Worm (Caenorhabditis elegans) whole organism, L4 larva: ENCODE results near the gene B0416.4.
"Not testable (repeated sequence)": the region's sequence is repeated elsewhere in the genome, so short reads cannot be mapped to it uniquely, and the experiment has no call there.

ENCODE experiments used
- F44E2.7 ChIP-seq: fragments of 200-800 bp; sonication (Bioruptor generic); IDR thresholded peaks from 2 replicates; pipeline ENCODE4 v2.1.2; 2022; ENCODE audit warnings: missing genetic modification characterization, missing compliant biosample characterization
- Y48G9A.11 ChIP-seq: fragments of 200-800 bp; sonication (Bioruptor generic); IDR thresholded peaks from 2 replicates; pipeline ENCODE4 v1.3.6; 2022; ENCODE audit warnings: missing genetic modification reagents, missing genetic modification characterization, missing compliant biosample characterization
- arid-1 ChIP-seq: fragments of 200-800 bp; sonication (Bioruptor generic); conservative IDR thresholded peaks from 2 replicates; pipeline ENCODE4 v1.3.6; 2022; ENCODE audit warnings: missing genetic modification reagents, missing genetic modification characterization, missing compliant biosample characterization
- ceh-44 ChIP-seq: fragments of 200-800 bp; sonication (Bioruptor generic); IDR thresholded peaks from 2 replicates; pipeline ENCODE4 v1.3.6; 2022; ENCODE audit warnings: missing genetic modification reagents, missing genetic modification characterization, missing compliant biosample characterization
- ceh-62 ChIP-seq: sonication (generic microtip); optimal IDR thresholded peaks from 2 replicates; lab custom pipeline; 2017; ENCODE audit warnings: missing biosample characterization, missing genetic modification characterization
- ceh-82 ChIP-seq: sonication (generic microtip); optimal IDR thresholded peaks from 2 replicates; lab custom pipeline; 2017; ENCODE audit warnings: missing biosample characterization, missing genetic modification characterization
- daf-19 ChIP-seq: fragments of 200-800 bp; sonication (Bioruptor generic); conservative IDR thresholded peaks from 2 replicates; pipeline ENCODE4 v1.3.6; 2022; ENCODE audit warnings: missing genetic modification characterization, missing compliant biosample characterization
- daf-8 ChIP-seq: fragments of 200-800 bp; sonication (Bioruptor generic); IDR thresholded peaks from 2 replicates; pipeline ENCODE4 v1.3.6; 2022; ENCODE audit warnings: missing genetic modification characterization, missing compliant biosample characterization
- dmd-8 ChIP-seq: fragments of 200-800 bp; sonication (Bioruptor generic); IDR thresholded peaks from 2 replicates; pipeline ENCODE4 v1.3.6; 2022; ENCODE audit warnings: missing genetic modification characterization, missing compliant biosample characterization
- lin-1 ChIP-seq: fragments of 200-800 bp; sonication (Bioruptor generic); IDR thresholded peaks from 2 replicates; pipeline ENCODE4 v1.3.6; 2022; ENCODE audit warnings: missing genetic modification reagents, missing genetic modification characterization, missing compliant biosample characterization
- mxl-2 ChIP-seq: fragments of 200-800 bp; sonication (Bioruptor generic); conservative IDR thresholded peaks from 2 replicates; pipeline ENCODE4 v1.3.6; 2022; ENCODE audit warnings: missing genetic modification reagents, missing genetic modification characterization, missing compliant biosample characterization
- mxl-3 ChIP-seq: fragments of 200-800 bp; sonication (Bioruptor generic); optimal IDR thresholded peaks from 2 replicates; lab custom pipeline; 2018; ENCODE audit warnings: mild to moderate bottlenecking, missing genetic modification characterization, missing compliant biosample characterization
- nhr-41 ChIP-seq: fragments of 200-800 bp; sonication (Bioruptor generic); IDR thresholded peaks from 2 replicates; pipeline ENCODE4 v1.3.6; 2022; ENCODE audit warnings: missing genetic modification reagents, missing genetic modification characterization, missing compliant biosample characterization
- nhr-76 ChIP-seq: fragments of 150-350 bp; optimal IDR thresholded peaks from 2 replicates; lab custom pipeline; 2014; ENCODE audit warnings: missing biosample characterization, missing genetic modification characterization
- nhr-77 ChIP-seq: fragments of 150-350 bp; optimal IDR thresholded peaks from 2 replicates; lab custom pipeline; 2014; ENCODE audit warnings: missing biosample characterization, missing genetic modification characterization
- pha-4 ChIP-seq, 2 experiments: fragments of 150-350 bp in 1 of 2; fragments of 200-800 bp in 1 of 2; sonication (Bioruptor generic) in 1 of 2; IDR thresholded peaks in 1 of 2; optimal IDR thresholded peaks in 1 of 2; 2 replicates each; pipeline versions ENCODE4 v1.3.6 to Lab custom; 2014 to 2022; ENCODE audit warnings: missing genetic modification characterization in 2 of 2, missing genetic modification reagents in 2 of 2, missing biosample characterization in 1 of 2, missing compliant biosample characterization in 1 of 2
- php-3 ChIP-seq: fragments of 200-800 bp; sonication (Bioruptor generic); IDR thresholded peaks from 2 replicates; pipeline ENCODE4 v1.3.6; 2022; ENCODE audit warnings: missing genetic modification reagents, missing genetic modification characterization, missing compliant biosample characterization
- snpc-1.2 ChIP-seq: fragments of 200-800 bp; sonication (Bioruptor generic); IDR thresholded peaks from 2 replicates; pipeline ENCODE4 v1.3.6; 2022; ENCODE audit warnings: missing genetic modification reagents, missing genetic modification characterization, missing compliant biosample characterization
- ztf-11 ChIP-seq: fragments of 150-350 bp; optimal IDR thresholded peaks from 2 replicates; lab custom pipeline; 2014; ENCODE audit warnings: missing biosample characterization, missing genetic modification characterization

The B0416.4 gene

DNA sequence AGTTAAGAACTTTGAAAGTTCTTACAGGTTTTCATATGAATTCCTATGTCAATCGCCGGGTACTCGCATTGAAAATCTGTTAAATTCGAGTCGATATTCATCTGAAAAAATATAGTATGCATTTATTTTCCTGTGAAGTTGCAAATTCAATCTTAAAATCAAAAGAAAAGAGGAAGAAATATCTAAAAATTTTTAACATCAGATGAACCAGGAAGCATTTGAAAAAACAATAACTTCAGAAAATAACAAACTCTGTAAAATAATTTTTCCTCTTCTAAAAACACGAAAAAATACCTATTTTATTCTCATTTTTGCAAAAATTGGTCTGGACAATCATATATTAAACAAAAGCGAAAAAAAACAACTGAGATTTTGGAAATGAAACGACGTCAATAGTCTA, 40.3 kb downstream of the B0416.4 start, which contains the start of gene npr-7:
npr-7 (minus strand) TSS at position 101 of the 400 bp plus-strand sequence.
- no peak for TF ChIP-seq F44E2.7 (GFP tag; lab: Robert Waterston, UW)

DNA sequence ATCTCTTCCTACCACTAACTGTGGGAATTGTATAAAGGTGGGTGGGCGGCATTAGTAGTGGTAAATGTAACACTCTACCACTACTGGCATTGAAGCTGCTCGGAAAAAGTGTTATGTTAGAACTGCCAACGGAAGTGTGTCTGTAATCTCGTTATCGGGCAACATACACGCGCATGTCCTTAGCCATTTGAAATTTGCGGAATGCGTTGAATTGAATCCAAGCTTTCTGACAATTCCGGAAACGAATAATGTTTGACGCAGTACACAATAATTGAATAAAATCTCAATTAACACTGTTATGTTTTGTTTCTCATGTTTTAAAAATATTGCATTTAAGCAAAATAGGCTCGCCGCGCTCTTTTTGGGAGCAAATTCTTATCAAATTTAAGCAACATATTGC, 46.2 kb downstream of the B0416.4 start:
- no peak for TF ChIP-seq php-3 (GFP tag; lab: Robert Waterston, UW)
- no peak for TF ChIP-seq daf-8 (GFP tag; lab: Robert Waterston, UW)
- TF ChIP-seq daf-19 (GFP tag; lab: Robert Waterston, UW): no peak
- TF ChIP-seq arid-1 (GFP tag; lab: Robert Waterston, UW): no peak
- TF ChIP-seq mxl-2 (GFP tag; lab: Robert Waterston, UW): no peak
- TF ChIP-seq ztf-11 (tag; lab: Kevin White, UChicago): no peak
- no peak for TF ChIP-seq ceh-82
- no peak for TF ChIP-seq ceh-62 (tag; lab: Kevin White, UChicago)
- no peak for TF ChIP-seq nhr-77 (tag; lab: Kevin White, UChicago)
- no peak for TF ChIP-seq nhr-76 (tag; lab: Kevin White, UChicago)
- TF ChIP-seq dmd-8 (GFP tag; lab: Robert Waterston, UW): no peak
- no peak for TF ChIP-seq ceh-44 (GFP tag; lab: Robert Waterston, UW)
- no peak for TF ChIP-seq mxl-3 (GFP tag; lab: Kevin White, UChicago)
- no peak for TF ChIP-seq snpc-1.2 (GFP tag; lab: Robert Waterston, UW)

DNA sequence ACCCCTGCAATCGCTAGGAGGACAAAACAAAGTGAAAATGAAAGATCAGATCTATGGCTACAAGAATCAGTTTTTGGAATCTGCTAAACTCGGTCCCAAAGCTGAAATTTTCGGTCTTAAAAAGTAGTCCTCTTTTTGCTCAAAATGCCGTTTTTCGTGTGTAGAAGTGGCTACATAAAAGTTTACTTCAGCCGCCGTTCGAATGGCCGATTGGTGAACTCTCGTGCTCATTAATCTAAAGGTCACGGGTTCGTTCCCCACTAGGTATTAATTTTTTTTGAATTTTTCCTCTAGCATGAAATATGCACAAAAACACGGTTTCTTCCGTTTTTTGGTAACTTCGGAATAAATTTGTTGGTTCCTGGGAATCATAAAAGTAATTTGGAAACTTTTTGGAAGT, 47.0 kb downstream of the B0416.4 start:
- peak; percentile 32; the same call in 1 of the 2 replicates for TF ChIP-seq nhr-41
- 0 out of 2 replicates have a peak, but pooled peaks have one; percentile 15 for TF ChIP-seq lin-1 (GFP tag; lab: Robert Waterston, UW)
- peak; percentile 84 for TF ChIP-seq snpc-1.2 (GFP tag; lab: Robert Waterston, UW)
- TF ChIP-seq pha-4 (GFP tag; IDR thresholded peaks at IDR 0.05; lab: Robert Waterston, UW): peak; percentile 62; the same call in 1 of the 2 replicates
- not testable (repeated sequence) for TF ChIP-seq pha-4 (tag; optimal IDR thresholded peaks at IDR 0.05; lab: Kevin White, UChicago)
- TF ChIP-seq dmd-8 (GFP tag; lab: Robert Waterston, UW): peak; percentile 75; the same call in 1 of the 2 replicates
- peak; percentile 52; the same call in 1 of the 2 replicates for TF ChIP-seq Y48G9A.11 (GFP tag; lab: Robert Waterston, UW)
- TF ChIP-seq, all 104 proteins: peak for 6; not testable (repeated sequence) for 98
